Fruit fly (Drosophila melanogaster) Kc167 (cell line): Measurements from ENCODE around the gene Pex11c.

Experiments used
- Myc ChIP-seq: fragments of >200 bp; optimal IDR thresholded peaks from 2 replicates; lab custom pipeline; 2017; ENCODE audit warnings: missing external identifiers
- Sin3A ChIP-seq: fragments of >200 bp; optimal IDR thresholded peaks from 2 replicates; lab custom pipeline; 2018; ENCODE audit warnings: missing external identifiers
- h ChIP-seq: fragments of >200 bp; optimal IDR thresholded peaks from 3 replicates; lab custom pipeline; 2018; ENCODE audit warnings: missing external identifiers
- insv ChIP-seq: fragments of >200 bp; optimal IDR thresholded peaks from 3 replicates; lab custom pipeline; 2018; ENCODE audit warnings: missing external identifiers
- psq ChIP-seq: fragments of >200 bp; optimal IDR thresholded peaks from 2 replicates; lab custom pipeline; 2017; ENCODE audit warnings: missing external identifiers
- ttk ChIP-seq: sonication (Bioruptor generic); optimal IDR thresholded peaks from 2 replicates; lab custom pipeline; 2017; ENCODE audit warnings: missing external identifiers

- TF ChIP-seq insv (lab: Kevin White, UChicago): no peak
- no peak for TF ChIP-seq Myc
- TF ChIP-seq psq (lab: Kevin White, UChicago): no peak
- no peak for TF ChIP-seq h (lab: Kevin White, UChicago)
- no peak for TF ChIP-seq Sin3A (lab: Kevin White, UChicago)
- TF ChIP-seq ttk (lab: Kevin White, UChicago): no peak
These were observed 37.0 kb upstream of the Pex11c start for dm6 chr3R:23221003-23221679.
